ENCODE assay signal across 4 worm cellular contexts in the genomic region with DNA sequence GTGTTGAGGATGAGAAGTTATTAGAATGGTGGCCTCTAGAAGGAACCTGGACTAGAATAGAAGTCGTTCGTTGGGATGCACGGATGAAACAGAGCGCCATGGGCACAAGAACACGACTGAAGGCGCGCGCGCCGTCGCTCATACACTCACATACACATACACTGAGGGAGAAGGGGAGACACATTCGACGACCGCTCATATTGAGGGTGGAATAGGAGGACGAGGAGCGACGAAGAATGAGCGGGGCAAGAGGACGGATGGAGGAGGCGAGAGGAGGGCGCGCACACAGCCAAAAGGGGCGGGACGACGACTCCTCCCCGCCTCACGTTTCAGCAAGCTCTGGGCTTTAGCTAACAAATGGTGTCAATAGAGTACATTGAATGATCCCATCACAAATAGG.
A peak's percentile ranks its signal among the peaks of the same experiment; 100 is the strongest.
TF ChIP-seq lines count a peak whose summit lies in the region.

No protein-coding gene starts in this region.

TF ChIP-seq in whole organism, L2 larva, 48 proteins besides CTCF, POLR2A, EP300 and RAD21 (continues in another document):
- TF ChIP-seq Y55F3AM.14 (GFP tag; optimal IDR thresholded peaks at IDR 0.05; lab: Kevin White, UChicago) (no peak), nhr-237 (tag; optimal IDR thresholded peaks at IDR 0.05; lab: Kevin White, UChicago) (no peak), gmeb-1 (tag; optimal IDR thresholded peaks at IDR 0.05; lab: Kevin White, UChicago) (no peak), nhr-129 (tag; optimal IDR thresholded peaks at IDR 0.05; lab: Kevin White, UChicago) (peak; percentile 29), blmp-1 (tag; optimal IDR thresholded peaks at IDR 0.05; lab: Kevin White, UChicago; ENCODE audit: insufficient read depth) (no peak), ama-1 (optimal IDR thresholded peaks at IDR 0.05; lab: Kevin White, UChicago) (peak; percentile 65), mab-5 (tag; optimal IDR thresholded peaks at IDR 0.05; lab: Kevin White, UChicago) (no peak), sma-3 (GFP tag; optimal IDR thresholded peaks at IDR 0.05; lab: Kevin White, UChicago) (no peak), lin-39 (tag; optimal IDR thresholded peaks at IDR 0.05; lab: Kevin White, UChicago) (no peak), nhr-10 (tag; optimal IDR thresholded peaks at IDR 0.05; lab: Kevin White, UChicago) (no peak), aly-2 (tag; optimal IDR thresholded peaks at IDR 0.05; lab: Kevin White, UChicago) (no peak), ceh-82 (tag; optimal IDR thresholded peaks at IDR 0.05; lab: Kevin White, UChicago) (no peak), unc-39 (tag; optimal IDR thresholded peaks at IDR 0.05; lab: Kevin White, UChicago) (no peak), F13H6.1 (tag; optimal IDR thresholded peaks at IDR 0.05; lab: Kevin White, UChicago) (peak; percentile 7), lin-13 (GFP tag; optimal IDR thresholded peaks at IDR 0.05; lab: Kevin White, UChicago) (no peak), nhr-23 (tag; optimal IDR thresholded peaks at IDR 0.05; lab: Kevin White, UChicago) (no peak), mdl-1 (tag; optimal IDR thresholded peaks at IDR 0.05; lab: Kevin White, UChicago) (no peak), snpc-4 (tag; optimal IDR thresholded peaks at IDR 0.05; lab: Kevin White, UChicago) (no peak), lin-11 (tag; optimal IDR thresholded peaks at IDR 0.05; lab: Kevin White, UChicago) (peak; percentile 32), C34F6.9 (tag; optimal IDR thresholded peaks at IDR 0.05; lab: Kevin White, UChicago) (peak; percentile 33), unc-62 (GFP tag; optimal IDR thresholded peaks at IDR 0.05; lab: Kevin White, UChicago) (no peak), fos-1 (tag; optimal IDR thresholded peaks at IDR 0.05; lab: Kevin White, UChicago) (no peak), peb-1 (tag; optimal IDR thresholded peaks at IDR 0.05; lab: Kevin White, UChicago) (no peak)

TF ChIP-seq in whole organism, L4 larva, 104 proteins besides CTCF, POLR2A, EP300 and RAD21 (continues in another document):
- TF ChIP-seq ztf-7 (tag; optimal IDR thresholded peaks at IDR 0.05; lab: Kevin White, UChicago) (no peak), nhr-6 (tag; optimal IDR thresholded peaks at IDR 0.05; lab: Kevin White, UChicago) (peak; percentile 25), zag-1 (tag; optimal IDR thresholded peaks at IDR 0.05; lab: Kevin White, UChicago) (no peak), ces-1 (GFP tag; optimal IDR thresholded peaks at IDR 0.05; lab: Kevin White, UChicago) (no peak), fkh-10 (GFP tag; optimal IDR thresholded peaks at IDR 0.05; lab: Kevin White, UChicago) (no peak), nhr-102 (tag; optimal IDR thresholded peaks at IDR 0.05; lab: Kevin White, UChicago) (no peak), zfp-3 (GFP tag; conservative IDR thresholded peaks at IDR 0.05; lab: Robert Waterston, UW) (no peak), skn-1 (tag; optimal IDR thresholded peaks at IDR 0.05; lab: Kevin White, UChicago) (no peak), spr-1 (tag; optimal IDR thresholded peaks at IDR 0.05; lab: Kevin White, UChicago) (peak; percentile 18), mep-1 (tag; optimal IDR thresholded peaks at IDR 0.05; lab: Kevin White, UChicago) (peak; percentile 52), daf-16 (GFP tag; optimal IDR thresholded peaks at IDR 0.05; lab: Kevin White, UChicago) (no peak), daf-16 (tag; optimal IDR thresholded peaks at IDR 0.05; lab: Kevin White, UChicago) (no peak), pqm-1 (tag; optimal IDR thresholded peaks at IDR 0.05; lab: Kevin White, UChicago) (no peak), mdl-1 (tag; optimal IDR thresholded peaks at IDR 0.05; lab: Kevin White, UChicago) (no peak), zip-2 (tag; optimal IDR thresholded peaks at IDR 0.05; lab: Kevin White, UChicago) (no peak), F10B5.3 (tag; optimal IDR thresholded peaks at IDR 0.05; lab: Kevin White, UChicago) (no peak), lin-38 (GFP tag; IDR thresholded peaks at IDR 0.05; lab: Robert Waterston, UW) (peak; percentile 28; the same call in 1 of the 2 replicates), egl-27 (tag; optimal IDR thresholded peaks at IDR 0.05; lab: Kevin White, UChicago) (no peak), zfp-2 (tag; optimal IDR thresholded peaks at IDR 0.05; lab: Kevin White, UChicago) (no peak), daf-8 (GFP tag; IDR thresholded peaks at IDR 0.05; lab: Robert Waterston, UW) (no peak), lsy-2 (tag; optimal IDR thresholded peaks at IDR 0.05; lab: Kevin White, UChicago) (peak in 1 of 2 experiments; percentile 12), Y48G9A.11 (GFP tag; IDR thresholded peaks at IDR 0.05; lab: Robert Waterston, UW) (no peak), F49E8.2 (tag; optimal IDR thresholded peaks at IDR 0.05; lab: Kevin White, UChicago; ENCODE audit: borderline replicate concordance) (no peak)

TF ChIP-seq in whole organism, late embryonic, 69 proteins besides CTCF, POLR2A, EP300 and RAD21 (continues in another document):
- TF ChIP-seq hlh-8 (tag; optimal IDR thresholded peaks at IDR 0.05; lab: Kevin White, UChicago) (no peak), sox-2 (GFP tag; IDR thresholded peaks at IDR 0.05; lab: Robert Waterston, UW) (no peak), ceh-19 (GFP tag; optimal IDR thresholded peaks at IDR 0.05; lab: Kevin White, UChicago) (no peak), syd-9 (tag; optimal IDR thresholded peaks at IDR 0.05; lab: Kevin White, UChicago) (peak; percentile 51), rnt-1 (tag; optimal IDR thresholded peaks at IDR 0.05; lab: Kevin White, UChicago) (no peak), nhr-11 (tag; optimal IDR thresholded peaks at IDR 0.05; lab: Kevin White, UChicago) (no peak), unc-86 (tag; optimal IDR thresholded peaks at IDR 0.05; lab: Kevin White, UChicago) (no peak), hlh-13 (GFP tag; optimal IDR thresholded peaks at IDR 0.05; lab: Kevin White, UChicago) (no peak), pat-9 (tag; optimal IDR thresholded peaks at IDR 0.05; lab: Kevin White, UChicago) (no peak), nfya-1 (tag; optimal IDR thresholded peaks at IDR 0.05; lab: Kevin White, UChicago) (no peak), zip-5 (tag; optimal IDR thresholded peaks at IDR 0.05; lab: Kevin White, UChicago) (no peak), ceh-48 (tag; optimal IDR thresholded peaks at IDR 0.05; lab: Kevin White, UChicago) (no peak), ztf-16 (tag; optimal IDR thresholded peaks at IDR 0.05; lab: Kevin White, UChicago) (no peak), pros-1 (tag; optimal IDR thresholded peaks at IDR 0.05; lab: Kevin White, UChicago) (peak; percentile 46), ceh-34 (tag; optimal IDR thresholded peaks at IDR 0.05; lab: Kevin White, UChicago) (peak; percentile 37), ttx-3 (tag; optimal IDR thresholded peaks at IDR 0.05; lab: Kevin White, UChicago) (no peak), hlh-15 (tag; optimal IDR thresholded peaks at IDR 0.05; lab: Kevin White, UChicago) (no peak), K02D7.2 (tag; optimal IDR thresholded peaks at IDR 0.05; lab: Kevin White, UChicago) (no peak), ceh-6 (GFP tag; optimal IDR thresholded peaks at IDR 0.05; lab: Kevin White, UChicago) (no peak), ceh-30 (tag; optimal IDR thresholded peaks at IDR 0.05; lab: Kevin White, UChicago) (no peak), gmeb-2 (tag; optimal IDR thresholded peaks at IDR 0.05; lab: Kevin White, UChicago) (no peak), nhr-232 (tag; optimal IDR thresholded peaks at IDR 0.05; lab: Kevin White, UChicago) (no peak), tbx-2 (tag; optimal IDR thresholded peaks at IDR 0.05; lab: Kevin White, UChicago) (peak; percentile 65), T23F11.4 (GFP tag; optimal IDR thresholded peaks at IDR 0.05; lab: Kevin White, UChicago) (no peak), ceh-22 (tag; optimal IDR thresholded peaks at IDR 0.05; lab: Kevin White, UChicago) (no peak), ama-1 (optimal IDR thresholded peaks at IDR 0.05; lab: Kevin White, UChicago) (no peak)

TF ChIP-seq in whole organism, mixed stage, embryonic, 35 proteins besides CTCF, POLR2A, EP300 and RAD21:
- TF ChIP-seq unc-120 (tag; optimal IDR thresholded peaks at IDR 0.05; lab: Kevin White, UChicago; ENCODE audit: poor library complexity, severe bottlenecking) (peak; percentile 34), unc-62 (GFP tag; optimal IDR thresholded peaks at IDR 0.05; lab: Kevin White, UChicago) (no peak), unc-39 (tag; optimal IDR thresholded peaks at IDR 0.05; lab: Kevin White, UChicago) (no peak), pha-4 (tag; optimal IDR thresholded peaks at IDR 0.05; lab: Kevin White, UChicago) (peak; percentile 35), flh-1 (GFP tag; optimal IDR thresholded peaks at IDR 0.05; lab: Kevin White, UChicago) (no peak), lin-32 (GFP tag; optimal IDR thresholded peaks at IDR 0.05; lab: Kevin White, UChicago) (no peak), ces-1 (GFP tag; optimal IDR thresholded peaks at IDR 0.05; lab: Kevin White, UChicago) (no peak), mls-2 (tag; optimal IDR thresholded peaks at IDR 0.05; lab: Kevin White, UChicago) (peak; percentile 50), mab-5 (tag; optimal IDR thresholded peaks at IDR 0.05; lab: Kevin White, UChicago) (no peak), M03D4.4 (tag; optimal IDR thresholded peaks at IDR 0.05; lab: Kevin White, UChicago) (peak; percentile 12), mep-1 (tag; optimal IDR thresholded peaks at IDR 0.05; lab: Kevin White, UChicago) (no peak), sem-2 (GFP tag; optimal IDR thresholded peaks at IDR 0.05; lab: Kevin White, UChicago) (no peak), tbx-8 (GFP tag; optimal IDR thresholded peaks at IDR 0.05; lab: Kevin White, UChicago) (no peak), drap-1 (GFP tag; optimal IDR thresholded peaks at IDR 0.05; lab: Kevin White, UChicago) (no peak), ztf-11 (tag; optimal IDR thresholded peaks at IDR 0.05; lab: Kevin White, UChicago) (no peak), nhr-2 (tag; optimal IDR thresholded peaks at IDR 0.05; lab: Kevin White, UChicago) (no peak), bed-3 (GFP tag; optimal IDR thresholded peaks at IDR 0.05; lab: Kevin White, UChicago) (no peak), nhr-76 (tag; optimal IDR thresholded peaks at IDR 0.05; lab: Kevin White, UChicago) (no peak), nhr-28 (tag; optimal IDR thresholded peaks at IDR 0.05; lab: Kevin White, UChicago) (no peak), blmp-1 (tag; optimal IDR thresholded peaks at IDR 0.05; lab: Kevin White, UChicago) (no peak), ham-2 (GFP tag; optimal IDR thresholded peaks at IDR 0.05; lab: Kevin White, UChicago) (peak; percentile 70), lsy-2 (tag; optimal IDR thresholded peaks at IDR 0.05; lab: Kevin White, UChicago) (no peak)
TF ChIP-seq in whole organism, mixed stage, embryonic: peak in this region for 5.
